Worm (Caenorhabditis elegans) whole organism, L2 larva: Measurements from ENCODE around the gene F58H1.6.

ENCODE experiments used
- C34F6.9 ChIP-seq: fragments of 150-350 bp; optimal IDR thresholded peaks from 2 replicates; lab custom pipeline; 2014; ENCODE audit warnings: missing biosample characterization, missing genetic modification characterization
- F13H6.1 ChIP-seq: sonication (generic microtip); optimal IDR thresholded peaks from 2 replicates; lab custom pipeline; 2016; ENCODE audit warnings: missing genetic modification characterization, missing compliant biosample characterization
- Y55F3AM.14 ChIP-seq: fragments of 200-800 bp; sonication (Bioruptor generic); optimal IDR thresholded peaks from 2 replicates; lab custom pipeline; 2018; ENCODE audit warnings: mild to moderate bottlenecking, missing genetic modification characterization, missing compliant biosample characterization
- ZK546.5 ChIP-seq: sonication (generic microtip); optimal IDR thresholded peaks from 2 replicates; lab custom pipeline; 2017; ENCODE audit warnings: missing biosample characterization, missing genetic modification characterization
- alr-1 ChIP-seq: fragments of 150-350 bp; optimal IDR thresholded peaks from 2 replicates; lab custom pipeline; 2014; ENCODE audit warnings: missing biosample characterization, missing genetic modification characterization
- aly-2 ChIP-seq: fragments of 150-350 bp; optimal IDR thresholded peaks from 2 replicates; lab custom pipeline; 2014; ENCODE audit warnings: missing biosample characterization, missing genetic modification characterization
- blmp-1 ChIP-seq: sonication (generic microtip); optimal IDR thresholded peaks from 2 replicates; lab custom pipeline; 2017; ENCODE audit warnings: missing genetic modification characterization, mild to moderate bottlenecking, missing compliant biosample characterization, antibody characterized with exemption, moderate library complexity; ENCODE audit not compliant: insufficient read depth
- ceh-82 ChIP-seq: fragments of 150-350 bp; optimal IDR thresholded peaks from 2 replicates; lab custom pipeline; 2014; ENCODE audit warnings: missing biosample characterization, missing genetic modification characterization
- crh-2 ChIP-seq: sonication (generic microtip); optimal IDR thresholded peaks from 2 replicates; lab custom pipeline; 2017; ENCODE audit warnings: missing biosample characterization, missing genetic modification characterization
- egl-27 ChIP-seq: sonication (generic microtip); optimal IDR thresholded peaks from 3 replicates; lab custom pipeline; 2017; ENCODE audit warnings: missing biosample characterization, missing genetic modification reagents, missing genetic modification characterization
- elt-1 ChIP-seq: fragments of 150-350 bp; optimal IDR thresholded peaks from 2 replicates; lab custom pipeline; 2014; ENCODE audit warnings: missing biosample characterization, missing genetic modification characterization
- fos-1 ChIP-seq: fragments of 150-350 bp; optimal IDR thresholded peaks from 2 replicates; lab custom pipeline; 2014; ENCODE audit warnings: missing biosample characterization, missing genetic modification characterization
- gmeb-1 ChIP-seq: fragments of 150-350 bp; optimal IDR thresholded peaks from 2 replicates; lab custom pipeline; 2014; ENCODE audit warnings: missing biosample characterization, missing genetic modification characterization
- lin-13 ChIP-seq: fragments of 150-350 bp; optimal IDR thresholded peaks from 2 replicates; lab custom pipeline; 2014; ENCODE audit warnings: missing biosample characterization, missing genetic modification reagents, missing genetic modification characterization
- lin-39 ChIP-seq: fragments of 150-350 bp; optimal IDR thresholded peaks from 2 replicates; lab custom pipeline; 2014; ENCODE audit warnings: missing biosample characterization, missing genetic modification reagents, missing genetic modification characterization
- lsy-2 ChIP-seq, 2 experiments: fragments of 150-350 bp in 1 of 2; sonication (generic microtip) in 1 of 2; optimal IDR thresholded peaks; 2 replicates each; lab custom pipeline; 2014 to 2017; ENCODE audit warnings: missing biosample characterization in 2 of 2, missing genetic modification characterization in 2 of 2
- mab-5 ChIP-seq: fragments of 150-350 bp; optimal IDR thresholded peaks from 2 replicates; lab custom pipeline; 2014; ENCODE audit warnings: missing biosample characterization, missing genetic modification characterization
- nhr-12 ChIP-seq: fragments of 150-350 bp; optimal IDR thresholded peaks from 2 replicates; lab custom pipeline; 2014; ENCODE audit warnings: missing biosample characterization, missing genetic modification characterization
- nhr-129 ChIP-seq: fragments of 150-350 bp; optimal IDR thresholded peaks from 2 replicates; lab custom pipeline; 2014; ENCODE audit warnings: missing biosample characterization, missing genetic modification characterization
- nhr-21 ChIP-seq: fragments of 150-350 bp; optimal IDR thresholded peaks from 2 replicates; lab custom pipeline; 2014; ENCODE audit warnings: missing biosample characterization, missing genetic modification characterization
- nhr-23 ChIP-seq: fragments of 150-350 bp; optimal IDR thresholded peaks from 2 replicates; lab custom pipeline; 2014; ENCODE audit warnings: missing biosample characterization, missing genetic modification reagents, missing genetic modification characterization
- nhr-237 ChIP-seq: fragments of 150-350 bp; optimal IDR thresholded peaks from 2 replicates; lab custom pipeline; 2014; ENCODE audit warnings: missing biosample characterization, missing genetic modification characterization
- nhr-25 ChIP-seq: fragments of 150-350 bp; sonication (generic microtip); optimal IDR thresholded peaks from 3 replicates; lab custom pipeline; 2014; ENCODE audit warnings: missing biosample characterization, missing genetic modification characterization
- nhr-77 ChIP-seq: fragments of 150-350 bp; optimal IDR thresholded peaks from 2 replicates; lab custom pipeline; 2014; ENCODE audit warnings: missing biosample characterization, missing genetic modification characterization
- peb-1 ChIP-seq: fragments of 150-350 bp; optimal IDR thresholded peaks from 2 replicates; lab custom pipeline; 2014; ENCODE audit warnings: missing biosample characterization, missing genetic modification characterization
- skn-1 ChIP-seq: sonication (generic microtip); optimal IDR thresholded peaks from 2 replicates; lab custom pipeline; 2017; ENCODE audit warnings: missing biosample characterization, missing genetic modification characterization
- sma-3 ChIP-seq: sonication (generic microtip); optimal IDR thresholded peaks from 2 replicates; lab custom pipeline; 2016; ENCODE audit warnings: missing genetic modification reagents, missing genetic modification characterization, missing compliant biosample characterization
- sma-9 ChIP-seq, 2 experiments: fragments of 150-350 bp in 1 of 2; sonication (generic microtip) in 1 of 2; optimal IDR thresholded peaks; 2 replicates each; lab custom pipeline; 2014 to 2016; ENCODE audit warnings: missing genetic modification characterization in 2 of 2, mild to moderate bottlenecking in 1 of 2, missing biosample characterization in 1 of 2, missing compliant biosample characterization in 1 of 2, missing genetic modification reagents in 1 of 2, moderate library complexity in 1 of 2
- unc-55 ChIP-seq: fragments of 150-350 bp; sonication (generic microtip); optimal IDR thresholded peaks from 3 replicates; lab custom pipeline; 2014; ENCODE audit warnings: missing biosample characterization, missing genetic modification reagents, missing genetic modification characterization
- zag-1 ChIP-seq: fragments of 150-350 bp; optimal IDR thresholded peaks from 2 replicates; lab custom pipeline; 2014; ENCODE audit warnings: missing biosample characterization, missing genetic modification characterization
- ztf-1 ChIP-seq: fragments of 200-800 bp; sonication (Bioruptor generic); conservative IDR thresholded peaks from 2 replicates; pipeline ENCODE4 v1.3.6; 2022; ENCODE audit warnings: missing genetic modification characterization, missing compliant biosample characterization
- ztf-11 ChIP-seq: sonication (generic microtip); optimal IDR thresholded peaks from 2 replicates; lab custom pipeline; 2017; ENCODE audit warnings: missing biosample characterization, missing genetic modification characterization
- ztf-4 ChIP-seq: fragments of 150-350 bp; optimal IDR thresholded peaks from 2 replicates; lab custom pipeline; 2014; ENCODE audit warnings: missing biosample characterization, missing genetic modification characterization

The F58H1.6 gene

ce11 chrV:11934848-11935247, 7.6 kb upstream of the F58H1.6 start, which contains the start of gene F58H1.8:
Gene F58H1.8, plus strand, starts transcription at chrV:11935148.
- TF ChIP-seq skn-1 (no peak), elt-1 (no peak)

- no peak for TF ChIP-seq nhr-237 (tag; lab: Kevin White, UChicago)
- no peak for TF ChIP-seq lin-13 (GFP tag; lab: Kevin White, UChicago)
- TF ChIP-seq lin-39 (tag; lab: Kevin White, UChicago) = no peak
- no peak for TF ChIP-seq nhr-25 (tag; lab: Kevin White, UChicago)
- no peak for TF ChIP-seq peb-1
- TF ChIP-seq ztf-1 (GFP tag; lab: Robert Waterston, UW) = no peak
- TF ChIP-seq alr-1 (tag; lab: Kevin White, UChicago) = no peak
- TF ChIP-seq Y55F3AM.14 (GFP tag; lab: Kevin White, UChicago) = no peak
- TF ChIP-seq, all 48 proteins: peak for 0
These were observed 4.7 kb upstream of the F58H1.6 start, which contains the start of gene gpla-1 for ce11 chrV:11937710-11938109. Gene gpla-1, minus strand, starts transcription at chrV:11937810.

ce11 chrV:11940329-11940728, 2.1 kb upstream of the F58H1.6 start:
- TF ChIP-seq elt-1 (no peak), mab-5 (no peak), ZK546.5 (tag; lab: Kevin White, UChicago) (no peak), unc-55 (GFP tag; lab: Kevin White, UChicago) (no peak), sma-9 (GFP tag; optimal IDR thresholded peaks at IDR 0.05; lab: Kevin White, UChicago) (no peak), sma-9 (tag; optimal IDR thresholded peaks at IDR 0.05; lab: Kevin White, UChicago) (no peak), egl-27 (no peak), lin-13 (GFP tag; lab: Kevin White, UChicago) (no peak), ztf-11 (tag; lab: Kevin White, UChicago) (no peak), nhr-237 (tag; lab: Kevin White, UChicago) (no peak), nhr-77 (no peak), ztf-1 (GFP tag; lab: Robert Waterston, UW) (no peak), ceh-82 (tag; lab: Kevin White, UChicago) (no peak)
- TF ChIP-seq, all 48 proteins: peak for 0

ce11 chrV:11941664-11942063, 761 bp upstream of the F58H1.6 start:
- TF ChIP-seq F13H6.1 = peak; percentile 70
- TF ChIP-seq gmeb-1 (tag; lab: Kevin White, UChicago) = peak; percentile 51
- TF ChIP-seq nhr-21 = no peak
- no peak for TF ChIP-seq C34F6.9 (tag; lab: Kevin White, UChicago)
- peak; percentile 57 for TF ChIP-seq sma-9 (GFP tag; optimal IDR thresholded peaks at IDR 0.05; lab: Kevin White, UChicago)
- no peak for TF ChIP-seq sma-9 (tag; optimal IDR thresholded peaks at IDR 0.05; lab: Kevin White, UChicago)
- TF ChIP-seq ztf-4 (tag; lab: Kevin White, UChicago) = no peak
- no peak for TF ChIP-seq zag-1 (tag; lab: Kevin White, UChicago)
- peak; percentile 80 for TF ChIP-seq fos-1 (tag; lab: Kevin White, UChicago)
- no peak for TF ChIP-seq nhr-25 (tag; lab: Kevin White, UChicago)
- TF ChIP-seq unc-55 (GFP tag; lab: Kevin White, UChicago) = no peak
- TF ChIP-seq skn-1 = peak; percentile 51
- TF ChIP-seq peb-1 = no peak
- no peak for TF ChIP-seq nhr-23 (tag; lab: Kevin White, UChicago)
- no peak for TF ChIP-seq sma-3 (GFP tag; lab: Kevin White, UChicago)
- TF ChIP-seq crh-2 (tag; lab: Kevin White, UChicago) = peak; percentile 61
- TF ChIP-seq elt-1 = no peak

- TF ChIP-seq peb-1 (no peak), F13H6.1 (no peak), gmeb-1 (tag; lab: Kevin White, UChicago) (no peak), nhr-129 (tag; lab: Kevin White, UChicago) (no peak), aly-2 (tag; lab: Kevin White, UChicago) (no peak), nhr-12 (tag; lab: Kevin White, UChicago) (no peak), lsy-2 (tag; optimal IDR thresholded peaks at IDR 0.05; lab: Kevin White, UChicago) (no peak), blmp-1 (tag; lab: Kevin White, UChicago) (no peak), ztf-1 (GFP tag; lab: Robert Waterston, UW) (no peak), mab-5 (no peak), lin-39 (tag; lab: Kevin White, UChicago) (no peak)
These were observed 1.3 kb downstream of the F58H1.6 start for ce11 chrV:11943737-11944136.
